Fruit fly (Drosophila melanogaster) whole organism, embryonic: ENCODE data around the gene CG43054.

Source experiments
- CG13424 ChIP-seq: fragments of 200-800 bp; sonication (Bioruptor generic); optimal IDR thresholded peaks from 2 replicates; lab custom pipeline; 2019; ENCODE audit warnings: missing biosample characterization, mild to moderate bottlenecking, missing genetic modification characterization, moderate library complexity
- Doc2 ChIP-seq: fragments of 200-800 bp; sonication (Bioruptor generic); IDR thresholded peaks from 2 replicates; pipeline ENCODE4 v1.3.6; 2022; ENCODE audit warnings: missing biosample characterization, missing genetic modification characterization
- Trl ChIP-seq, 3 experiments: fragments of >200 bp in 2 of 3; fragments of 200-800 bp in 1 of 3; sonication (Bioruptor generic) in 1 of 3; optimal IDR thresholded peaks; 2 replicates in 1 of 3; 3 replicates in 2 of 3; lab custom pipeline; 2016 to 2017; ENCODE audit warnings: missing biosample characterization in 1 of 3, missing genetic modification characterization in 1 of 3
- croc ChIP-seq: fragments of 200-800 bp; sonication (Bioruptor generic); conservative IDR thresholded peaks from 3 replicates; pipeline ENCODE4 v1.3.6; 2022; ENCODE audit warnings: missing biosample characterization, missing genetic modification characterization
- dm ChIP-seq: fragments of 200-800 bp; sonication (Bioruptor generic); optimal IDR thresholded peaks from 3 replicates; lab custom pipeline; 2016; ENCODE audit warnings: missing biosample characterization, missing genetic modification characterization
- lbe ChIP-seq: fragments of 200-800 bp; sonication (Bioruptor generic); optimal IDR thresholded peaks from 2 replicates; lab custom pipeline; 2016; ENCODE audit warnings: missing biosample characterization, mild to moderate bottlenecking, missing genetic modification characterization
- peb ChIP-seq: fragments of 200-800 bp; sonication (Bioruptor generic); IDR thresholded peaks from 2 replicates; pipeline ENCODE4 v1.3.6; 2022; ENCODE audit warnings: missing biosample characterization, missing genetic modification characterization

DNA sequence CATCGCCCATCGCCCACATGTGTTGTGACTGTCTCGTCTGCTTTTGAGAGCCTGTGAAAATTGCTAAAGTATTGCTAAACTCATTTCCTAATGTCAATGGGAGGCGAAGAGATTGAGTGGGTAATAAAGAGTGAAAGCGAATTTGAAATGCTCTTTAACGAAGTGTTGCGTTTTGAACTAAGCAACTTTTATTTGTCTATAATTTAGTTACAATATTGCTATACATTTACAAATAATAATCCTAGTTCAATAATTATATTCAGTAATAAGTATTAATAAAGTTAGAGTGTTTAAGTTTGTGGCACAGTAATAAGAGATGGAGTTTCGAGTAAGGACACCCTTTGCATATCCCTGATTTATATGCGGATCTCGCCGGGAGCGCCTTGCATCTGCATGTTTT is 12.2 kb upstream of the CG43054 start:
- TF ChIP-seq CG13424 (tag; lab: Kevin White, UChicago) (peak; percentile 34), croc (GFP tag; lab: Robert Waterston, UW) (no peak), peb (no peak), Doc2 (GFP tag; lab: Robert Waterston, UW) (no peak), dm (no peak), Trl (optimal IDR thresholded peaks at IDR 0.05; lab: Kevin White, UChicago) (no peak), Trl (GFP tag; optimal IDR thresholded peaks at IDR 0.05; lab: Kevin White, UChicago) (no peak), lbe (GFP tag; lab: Kevin White, UChicago) (no peak)
